Worm (Caenorhabditis elegans): ENCODE results near the gene Y53F4B.51.
"Not testable (repeated sequence)": the region's sequence is repeated elsewhere in the genome, so short reads cannot be mapped to it uniquely, and the experiment has no call there.

Gene Y53F4B.51

DNA sequence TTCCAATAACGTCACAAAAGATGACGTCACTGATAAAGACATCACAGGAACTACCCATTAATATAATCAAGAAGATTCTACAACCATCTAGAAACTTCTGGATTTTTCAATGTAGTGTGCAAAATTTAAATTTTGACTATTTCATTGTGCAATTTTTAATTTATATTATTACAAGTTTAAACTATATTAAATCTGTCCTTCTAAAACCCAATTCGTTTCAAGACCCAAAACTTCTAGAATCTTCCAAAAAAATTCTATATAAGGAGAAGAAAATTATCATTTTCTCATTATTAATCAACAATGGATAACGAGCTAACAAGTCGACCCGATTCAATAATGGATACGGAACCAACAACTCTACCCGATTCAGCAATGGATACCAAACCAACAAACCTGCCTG lies 21.6 kb downstream of the Y53F4B.51 start, which contains the start of gene Y53F4B.7:
TSS of gene Y53F4B.7 (plus strand) at position 301 of the 400 bp plus-strand sequence.
- not testable (repeated sequence) for TF ChIP-seq ztf-16 (tag; optimal IDR thresholded peaks at IDR 0.05); ceh-24 (tag; optimal IDR thresholded peaks at IDR 0.05); fkh-10 (GFP tag; optimal IDR thresholded peaks at IDR 0.05)

- TF ChIP-seq F13H6.1, nhr-232, pax-1 (tag; optimal IDR thresholded peaks at IDR 0.05): not testable (repeated sequence)
Observed at ce11 chrII:14988171-14988570, 26.1 kb downstream of the Y53F4B.51 start, which contains the start of gene Y53F4B.43. TSS of gene Y53F4B.43 (plus strand) at chrII:14988471.

DNA sequence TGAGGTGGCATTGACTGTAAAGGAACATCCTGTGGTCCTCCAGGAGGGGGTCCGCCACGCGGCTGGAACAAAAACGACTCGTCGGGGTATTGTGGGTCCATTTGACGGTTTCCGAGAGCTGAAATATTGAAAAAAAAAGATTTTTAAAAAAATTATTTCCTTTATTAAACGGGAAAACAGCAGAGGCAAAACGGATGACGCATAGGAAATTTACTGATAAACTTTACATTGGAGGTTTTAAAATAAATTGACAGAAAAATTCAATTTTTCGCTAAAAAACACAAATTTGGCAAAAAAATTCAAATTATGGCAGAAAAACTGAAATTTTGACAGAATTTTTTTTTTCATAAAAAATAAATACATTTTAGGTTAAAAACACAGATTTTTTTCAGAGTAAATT lies 30.3 kb downstream of the Y53F4B.51 start, which contains the start of gene Y53F4B.5:
TSS of gene Y53F4B.5 (minus strand) at position 101 of the 400 bp plus-strand sequence.
- no peak for TF ChIP-seq Y22D7AL.16 (tag; optimal IDR thresholded peaks at IDR 0.05)
- TF ChIP-seq ceh-9 (tag; optimal IDR thresholded peaks at IDR 0.05) = no peak
- TF ChIP-seq ceh-31 (tag; optimal IDR thresholded peaks at IDR 0.05) = no peak
- no peak for TF ChIP-seq ttx-3 (tag; optimal IDR thresholded peaks at IDR 0.05)
- TF ChIP-seq nhr-232 (tag; optimal IDR thresholded peaks at IDR 0.05) = no peak
- no peak for TF ChIP-seq ref-2 (tag; optimal IDR thresholded peaks at IDR 0.05)
- TF ChIP-seq ceh-30 (tag; optimal IDR thresholded peaks at IDR 0.05) = no peak
- TF ChIP-seq sox-2 (GFP tag; IDR thresholded peaks at IDR 0.05) = no peak

- no peak for TF ChIP-seq pha-4 (tag; optimal IDR thresholded peaks at IDR 0.05)
- TF ChIP-seq tbx-2 (tag; optimal IDR thresholded peaks at IDR 0.05) = peak; percentile 13
- TF ChIP-seq ceh-31 (tag; optimal IDR thresholded peaks at IDR 0.05) = peak; percentile 32
- TF ChIP-seq sox-2 (GFP tag; IDR thresholded peaks at IDR 0.05) = no peak
- TF ChIP-seq unc-42 (tag; optimal IDR thresholded peaks at IDR 0.05) = peak; percentile 77
- TF ChIP-seq ceh-19 (GFP tag; optimal IDR thresholded peaks at IDR 0.05) = no peak
- no peak for TF ChIP-seq ceh-18 (tag; optimal IDR thresholded peaks at IDR 0.05)
- TF ChIP-seq nfya-1 (tag; optimal IDR thresholded peaks at IDR 0.05) = peak; percentile 6
Observed at ce11 chrII:14969320-14969950, 44.8 kb downstream of the Y53F4B.51 start, which contains the start of the genes pole-4, nsun-5 and metl-2. TSS of gene pole-4 (minus strand) at chrII:14969354. TSS of gene nsun-5 (plus strand) at chrII:14969617. TSS of gene metl-2 (plus strand) at chrII:14969900.

ce11 chrII:14968275-14968674 lies 46.0 kb downstream of the Y53F4B.51 start:
- TF ChIP-seq dmd-4 (tag; optimal IDR thresholded peaks at IDR 0.05; ENCODE audit: borderline replicate concordance) (no peak), ztf-16 (tag; optimal IDR thresholded peaks at IDR 0.05) (no peak), hlh-6 (tag; optimal IDR thresholded peaks at IDR 0.05) (no peak), hlh-13 (GFP tag; optimal IDR thresholded peaks at IDR 0.05) (no peak)

- no peak for TF ChIP-seq tbx-7 (tag; optimal IDR thresholded peaks at IDR 0.05)
- no peak for TF ChIP-seq dve-1 (tag; optimal IDR thresholded peaks at IDR 0.05)
- no peak for TF ChIP-seq ama-1 (optimal IDR thresholded peaks at IDR 0.05)
- TF ChIP-seq syd-9 (tag; optimal IDR thresholded peaks at IDR 0.05) = no peak
- no peak for TF ChIP-seq zip-5 (tag; optimal IDR thresholded peaks at IDR 0.05)
- no peak for TF ChIP-seq ahr-1 (tag; optimal IDR thresholded peaks at IDR 0.05)
- TF ChIP-seq lim-6 (tag; optimal IDR thresholded peaks at IDR 0.05) = no peak
- no peak for TF ChIP-seq ceh-24 (tag; optimal IDR thresholded peaks at IDR 0.05)
- no peak for TF ChIP-seq ceh-6 (GFP tag; optimal IDR thresholded peaks at IDR 0.05)
- TF ChIP-seq rnt-1 (tag; optimal IDR thresholded peaks at IDR 0.05) = no peak
- no peak for TF ChIP-seq pag-3 (tag; optimal IDR thresholded peaks at IDR 0.05; ENCODE audit: borderline replicate concordance)
- no peak for TF ChIP-seq sdc-2 (tag; optimal IDR thresholded peaks at IDR 0.05)
- no peak for TF ChIP-seq ceh-31 (tag; optimal IDR thresholded peaks at IDR 0.05)
- TF ChIP-seq fax-1 (tag; optimal IDR thresholded peaks at IDR 0.05) = no peak
- no peak for TF ChIP-seq eyg-1 (tag; optimal IDR thresholded peaks at IDR 0.05)
- TF ChIP-seq mec-3 (tag; optimal IDR thresholded peaks at IDR 0.05; ENCODE audit: borderline replicate concordance) = no peak
- TF ChIP-seq ceh-30 (tag; optimal IDR thresholded peaks at IDR 0.05) = no peak
- no peak for TF ChIP-seq sox-2 (GFP tag; IDR thresholded peaks at IDR 0.05)
Observed at ce11 chrII:14967084-14967483, 47.2 kb downstream of the Y53F4B.51 start.
